Worm (Caenorhabditis elegans) whole organism, early embryonic: ENCODE measurements around the gene T26E4.7.

Experiments
- B0310.2 ChIP-seq: sonication (generic microtip); optimal IDR thresholded peaks from 2 replicates; lab custom pipeline; 2016; ENCODE audit warnings: mild to moderate bottlenecking, missing genetic modification characterization, missing compliant biosample characterization
- F13C5.2 ChIP-seq: sonication (generic microtip); optimal IDR thresholded peaks from 2 replicates; lab custom pipeline; 2017; ENCODE audit warnings: mild to moderate bottlenecking, missing genetic modification characterization, inconsistent platforms, missing compliant biosample characterization
- aly-1 ChIP-seq: sonication (generic microtip); optimal IDR thresholded peaks from 2 replicates; lab custom pipeline; 2016; ENCODE audit warnings: missing genetic modification characterization, missing compliant biosample characterization
- ama-1 ChIP-seq: fragments of 150-350 bp; optimal IDR thresholded peaks from 2 replicates; lab custom pipeline; 2014
- ceh-13 ChIP-seq: fragments of 200-800 bp; sonication (Bioruptor generic); optimal IDR thresholded peaks from 2 replicates; lab custom pipeline; 2018; ENCODE audit warnings: mild to moderate bottlenecking, missing genetic modification characterization, missing compliant biosample characterization
- ceh-36 ChIP-seq: sonication (generic microtip); optimal IDR thresholded peaks from 2 replicates; lab custom pipeline; 2016; ENCODE audit warnings: missing genetic modification characterization, inconsistent platforms, missing compliant biosample characterization
- ets-7 ChIP-seq: sonication (generic microtip); optimal IDR thresholded peaks from 2 replicates; lab custom pipeline; 2016; ENCODE audit warnings: missing genotype, missing genetic modification characterization, missing compliant biosample characterization
- flt-1 ChIP-seq: fragments of 200-800 bp; sonication (Bioruptor generic); IDR thresholded peaks from 2 replicates; pipeline ENCODE4 v1.3.6; 2022; ENCODE audit warnings: missing genetic modification characterization, missing compliant biosample characterization
- hmbx-1 ChIP-seq: sonication (generic microtip); optimal IDR thresholded peaks from 2 replicates; lab custom pipeline; 2016; ENCODE audit warnings: mild to moderate bottlenecking, missing genetic modification characterization, missing compliant biosample characterization
- hmg-4 ChIP-seq: fragments of 200-800 bp; sonication (Bioruptor generic); optimal IDR thresholded peaks from 2 replicates; lab custom pipeline; 2018; ENCODE audit warnings: mild to moderate bottlenecking, missing genetic modification characterization, missing compliant biosample characterization
- hnd-1 ChIP-seq: sonication (generic microtip); optimal IDR thresholded peaks from 2 replicates; lab custom pipeline; 2016; ENCODE audit warnings: missing genetic modification characterization, missing compliant biosample characterization
- pes-1 ChIP-seq: fragments of 200-800 bp; sonication (Bioruptor generic); IDR thresholded peaks from 2 replicates; pipeline ENCODE4 v1.3.6; 2022; ENCODE audit warnings: missing genetic modification reagents, missing genetic modification characterization, missing compliant biosample characterization
- scrt-1 ChIP-seq: fragments of 200-800 bp; sonication (Bioruptor generic); IDR thresholded peaks from 2 replicates; pipeline ENCODE4 v1.3.6; 2022; ENCODE audit warnings: missing genetic modification characterization, missing compliant biosample characterization
- sea-1 ChIP-seq: fragments of 200-800 bp; sonication (Bioruptor generic); conservative IDR thresholded peaks from 2 replicates; pipeline ENCODE4 v1.3.6; 2022; ENCODE audit warnings: missing genetic modification characterization, missing compliant biosample characterization
- tbx-11 ChIP-seq: fragments of 200-800 bp; sonication (Bioruptor generic); IDR thresholded peaks from 2 replicates; pipeline ENCODE4 v1.3.6; 2022; ENCODE audit warnings: missing genetic modification characterization, missing compliant biosample characterization
- tbx-37 ChIP-seq: fragments of 200-800 bp; sonication (Bioruptor generic); conservative IDR thresholded peaks from 2 replicates; pipeline ENCODE4 v1.3.6; 2022; ENCODE audit warnings: missing genetic modification reagents, missing genetic modification characterization, missing compliant biosample characterization
- tra-4 ChIP-seq: sonication (generic microtip); optimal IDR thresholded peaks from 2 replicates; lab custom pipeline; 2017; ENCODE audit warnings: missing genetic modification characterization, missing compliant biosample characterization

T26E4.7 gene

DNA sequence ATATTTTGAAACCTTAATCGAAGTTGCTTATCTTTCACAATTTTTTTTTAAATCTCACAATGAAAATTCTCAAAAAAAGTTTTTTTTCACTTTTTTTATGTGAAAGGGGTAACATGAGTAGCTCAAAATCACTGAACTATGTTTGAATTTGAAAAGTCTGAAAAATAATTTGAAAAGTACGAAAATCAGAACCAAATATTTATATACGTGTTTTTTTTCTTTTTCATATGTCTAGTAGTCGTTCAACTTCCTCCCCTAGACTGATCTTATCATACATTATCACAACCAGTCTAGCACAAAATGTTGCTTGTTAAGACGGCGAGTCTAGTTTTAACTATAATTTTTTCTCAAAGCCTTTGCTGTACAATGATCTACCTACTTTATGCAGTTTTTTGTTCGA lies 28.0 kb downstream of the T26E4.7 start, which contains the start of gene srbc-49:
Gene srbc-49 (plus strand): TSS at position 301 of the 400 bp plus-strand sequence.
- no peak for TF ChIP-seq ets-7
- no peak for TF ChIP-seq scrt-1 (GFP tag; lab: Robert Waterston, UW)
- TF ChIP-seq F13C5.2, result no peak
- TF ChIP-seq ceh-36 (tag; lab: Kevin White, UChicago), result no peak
- TF ChIP-seq hmg-4, result no peak
- no peak for TF ChIP-seq pes-1 (GFP tag; lab: Robert Waterston, UW)
- TF ChIP-seq hmbx-1 (tag; lab: Kevin White, UChicago), result no peak
- no peak for TF ChIP-seq B0310.2

ce11 chrV:15824866-15825265 lies 31.5 kb downstream of the T26E4.7 start, which contains the start of gene srbc-50:
Gene srbc-50, minus strand, starts transcription at chrV:15824966.
- TF ChIP-seq B0310.2 (no peak), hnd-1 (no peak), tra-4 (tag; lab: Kevin White, UChicago) (no peak), tbx-37 (GFP tag; lab: Robert Waterston, UW) (no peak), aly-1 (tag; lab: Kevin White, UChicago) (no peak), ceh-13 (GFP tag; lab: Kevin White, UChicago) (no peak), pes-1 (GFP tag; lab: Robert Waterston, UW) (no peak), sea-1 (GFP tag; lab: Robert Waterston, UW) (no peak), hmg-4 (no peak), ets-7 (no peak)

DNA sequence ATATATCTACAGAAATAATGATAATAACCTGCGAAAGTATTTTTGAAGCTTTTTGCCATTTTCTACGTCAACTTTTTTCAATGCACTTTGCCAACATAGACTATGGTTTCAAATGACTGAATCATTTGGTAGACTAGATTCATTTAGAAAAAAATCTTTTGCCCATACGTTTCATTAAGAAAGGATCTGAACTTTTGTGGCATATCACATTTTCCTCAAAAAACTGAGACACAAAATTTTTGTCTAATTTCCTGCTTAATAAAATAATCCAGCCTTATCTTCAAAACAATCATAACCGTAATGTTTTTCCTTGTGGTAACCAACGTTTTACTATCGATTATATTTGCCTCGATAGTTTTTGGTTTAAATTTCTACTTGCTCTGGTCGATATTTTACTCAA lies 32.7 kb downstream of the T26E4.7 start, which contains the start of gene srbc-51:
Gene srbc-51 (plus strand): TSS at position 301 of the 400 bp plus-strand sequence.
- TF ChIP-seq aly-1 (tag; lab: Kevin White, UChicago), result no peak
- no peak for TF ChIP-seq pes-1 (GFP tag; lab: Robert Waterston, UW)
- TF ChIP-seq F13C5.2, result no peak
- TF ChIP-seq hmg-4, result no peak
- no peak for TF ChIP-seq scrt-1 (GFP tag; lab: Robert Waterston, UW)

DNA sequence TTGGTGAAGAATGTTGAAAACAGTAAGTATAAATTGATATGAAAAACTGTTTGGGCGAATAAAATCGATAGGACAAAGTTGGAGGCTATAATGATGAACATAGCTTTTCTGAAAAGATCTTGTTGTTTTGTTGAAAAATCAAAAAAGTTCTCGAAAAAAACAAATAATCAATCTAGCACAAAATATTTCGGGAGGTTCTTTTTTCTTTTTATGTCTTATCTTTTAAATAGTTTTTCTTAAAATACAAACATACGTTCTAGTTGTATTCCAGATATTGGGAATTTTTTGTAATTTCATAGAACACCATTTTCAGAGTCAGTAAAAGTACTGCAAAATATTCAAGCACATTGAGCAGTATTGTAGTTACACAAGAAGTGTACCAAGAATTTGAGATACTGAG lies 36.5 kb downstream of the T26E4.7 start, which contains the start of gene srbc-55:
Gene srbc-55 (minus strand): TSS at position 101 of the 400 bp plus-strand sequence.
- TF ChIP-seq pes-1 (GFP tag; lab: Robert Waterston, UW), result no peak
- TF ChIP-seq hnd-1, result no peak
- no peak for TF ChIP-seq flt-1 (GFP tag; lab: Robert Waterston, UW)
- no peak for TF ChIP-seq ama-1 (lab: Kevin White, UChicago)
- no peak for TF ChIP-seq B0310.2
- TF ChIP-seq hmg-4, result no peak
- TF ChIP-seq aly-1 (tag; lab: Kevin White, UChicago), result no peak
- no peak for TF ChIP-seq sea-1 (GFP tag; lab: Robert Waterston, UW)
- TF ChIP-seq F13C5.2, result no peak
- no peak for TF ChIP-seq scrt-1 (GFP tag; lab: Robert Waterston, UW)

DNA sequence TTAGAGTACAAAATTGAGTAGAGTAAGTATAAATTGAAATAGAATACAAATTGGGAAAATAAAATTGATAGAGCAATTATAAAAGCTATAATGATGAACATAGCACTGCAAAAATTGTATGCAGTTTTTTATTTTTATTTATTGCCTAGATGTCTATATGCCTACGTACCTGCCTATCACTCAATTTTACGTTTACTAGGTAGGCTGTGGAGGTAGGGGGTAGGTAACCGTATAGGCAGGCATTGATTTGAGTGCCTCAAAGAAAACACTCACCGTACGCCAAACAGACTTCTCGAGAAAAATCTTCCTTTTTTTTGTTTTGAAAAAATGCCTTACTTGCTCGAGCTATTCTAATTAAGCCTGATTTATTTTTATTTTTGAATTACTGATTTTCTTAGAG lies 38.2 kb downstream of the T26E4.7 start, which contains the start of gene srbc-56:
Gene srbc-56 (minus strand): TSS at position 101 of the 400 bp plus-strand sequence.
- TF ChIP-seq tbx-37 (GFP tag; lab: Robert Waterston, UW) (no peak), B0310.2 (no peak), tra-4 (tag; lab: Kevin White, UChicago) (no peak), hmg-4 (no peak), ets-7 (no peak), scrt-1 (GFP tag; lab: Robert Waterston, UW) (no peak), hnd-1 (no peak), ceh-36 (tag; lab: Kevin White, UChicago) (no peak)

DNA sequence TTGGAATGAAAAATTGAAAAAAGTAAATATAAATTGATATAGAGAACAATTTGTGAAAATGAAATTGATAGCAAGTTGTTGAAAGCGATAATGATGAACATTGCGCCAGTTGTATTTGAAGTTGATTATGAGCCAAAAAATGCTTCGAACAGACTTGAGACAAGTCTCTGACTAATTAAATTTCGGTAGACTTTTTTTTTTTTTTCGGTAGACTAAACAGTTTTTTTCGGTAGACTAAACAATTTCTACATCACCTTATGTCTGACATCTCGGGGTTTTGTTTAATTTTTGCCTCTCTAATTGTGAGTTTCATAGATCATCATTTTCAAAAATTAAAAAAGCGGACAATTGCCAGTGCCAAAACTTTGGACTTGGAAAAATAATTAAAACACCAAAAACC lies 40.3 kb downstream of the T26E4.7 start, which contains the start of gene srbc-54:
Gene srbc-54 (minus strand): TSS at position 101 of the 400 bp plus-strand sequence.
- TF ChIP-seq B0310.2, result no peak

- no peak for TF ChIP-seq F13C5.2
- no peak for TF ChIP-seq flt-1 (GFP tag; lab: Robert Waterston, UW)
- TF ChIP-seq ets-7, result no peak
- TF ChIP-seq B0310.2, result no peak
- no peak for TF ChIP-seq ceh-13 (GFP tag; lab: Kevin White, UChicago)
- no peak for TF ChIP-seq pes-1 (GFP tag; lab: Robert Waterston, UW)
- TF ChIP-seq hmbx-1 (tag; lab: Kevin White, UChicago), result no peak
- no peak for TF ChIP-seq sea-1 (GFP tag; lab: Robert Waterston, UW)
- no peak for TF ChIP-seq scrt-1 (GFP tag; lab: Robert Waterston, UW)
- no peak for TF ChIP-seq ceh-36 (tag; lab: Kevin White, UChicago)
- no peak for TF ChIP-seq ama-1 (lab: Kevin White, UChicago)
- TF ChIP-seq tbx-11 (GFP tag; lab: Robert Waterston, UW), result no peak
- TF ChIP-seq aly-1 (tag; lab: Kevin White, UChicago), result no peak
- no peak for TF ChIP-seq hmg-4
- no peak for TF ChIP-seq tra-4 (tag; lab: Kevin White, UChicago)
- TF ChIP-seq tbx-37 (GFP tag; lab: Robert Waterston, UW), result no peak
These were observed 47.7 kb downstream of the T26E4.7 start, which contains the start of gene srh-149 for ce11 chrV:15841095-15841494. Gene srh-149, minus strand, starts transcription at chrV:15841195.
